Worm (Caenorhabditis elegans) whole organism, L4 larva: ENCODE measurements around the gene srh-217.

ENCODE experiments used
- D1046.2 ChIP-seq: fragments of 200-800 bp; sonication (Bioruptor generic); IDR thresholded peaks from 2 replicates; pipeline ENCODE4 v1.3.6; 2022; ENCODE audit warnings: missing genetic modification characterization, missing compliant biosample characterization
- T20F7.1 ChIP-seq: fragments of 200-800 bp; sonication (Bioruptor generic); optimal IDR thresholded peaks from 2 replicates; lab custom pipeline; 2018; ENCODE audit warnings: mild to moderate bottlenecking, missing genetic modification characterization, missing compliant biosample characterization
- aly-2 ChIP-seq: sonication (generic microtip); optimal IDR thresholded peaks from 2 replicates; lab custom pipeline; 2018; ENCODE audit warnings: missing biosample characterization, missing genetic modification characterization
- ama-1 ChIP-seq: fragments of 150-350 bp; optimal IDR thresholded peaks from 2 replicates; lab custom pipeline; 2014; ENCODE audit warnings: inconsistent platforms, mixed read lengths
- arid-1 ChIP-seq: fragments of 200-800 bp; sonication (Bioruptor generic); conservative IDR thresholded peaks from 2 replicates; pipeline ENCODE4 v1.3.6; 2022; ENCODE audit warnings: missing genetic modification reagents, missing genetic modification characterization, missing compliant biosample characterization
- attf-4 ChIP-seq: sonication (generic microtip); optimal IDR thresholded peaks from 3 replicates; lab custom pipeline; 2017; ENCODE audit warnings: missing biosample characterization, missing genetic modification characterization
- ceh-20 ChIP-seq: fragments of 200-800 bp; sonication (Bioruptor generic); IDR thresholded peaks from 2 replicates; pipeline ENCODE4 v1.3.6; 2022; ENCODE audit warnings: missing genetic modification reagents, missing genetic modification characterization, missing compliant biosample characterization
- ceh-62 ChIP-seq: sonication (generic microtip); optimal IDR thresholded peaks from 2 replicates; lab custom pipeline; 2017; ENCODE audit warnings: missing biosample characterization, missing genetic modification characterization
- ces-1 ChIP-seq: fragments of 150-350 bp; sonication (generic microtip); optimal IDR thresholded peaks from 4 replicates; lab custom pipeline; 2014; ENCODE audit warnings: missing biosample characterization, missing genetic modification reagents, missing genetic modification characterization
- daf-16 ChIP-seq, 3 experiments: sonication (generic microtip); optimal IDR thresholded peaks; 2 replicates each; lab custom pipeline; 2016 to 2017; ENCODE audit warnings: missing genetic modification characterization in 3 of 3, missing genetic modification reagents in 3 of 3, mild to moderate bottlenecking in 2 of 3, missing compliant biosample characterization in 2 of 3, missing biosample characterization in 1 of 3, moderate library complexity in 1 of 3
- daf-19 ChIP-seq: fragments of 200-800 bp; sonication (Bioruptor generic); conservative IDR thresholded peaks from 2 replicates; pipeline ENCODE4 v1.3.6; 2022; ENCODE audit warnings: missing genetic modification characterization, missing compliant biosample characterization
- daf-8 ChIP-seq: fragments of 200-800 bp; sonication (Bioruptor generic); IDR thresholded peaks from 2 replicates; pipeline ENCODE4 v1.3.6; 2022; ENCODE audit warnings: missing genetic modification characterization, missing compliant biosample characterization
- dmd-9 ChIP-seq: fragments of 200-800 bp; sonication (Bioruptor generic); IDR thresholded peaks from 2 replicates; pipeline ENCODE4 v1.3.6; 2022; ENCODE audit warnings: missing genetic modification reagents, missing genetic modification characterization, missing compliant biosample characterization
- dpl-1 ChIP-seq: fragments of 150-350 bp; optimal IDR thresholded peaks from 2 replicates; lab custom pipeline; 2014; ENCODE audit warnings: missing biosample characterization, missing genetic modification reagents, missing genetic modification characterization
- dve-1 ChIP-seq: sonication (generic microtip); optimal IDR thresholded peaks from 2 replicates; lab custom pipeline; 2017; ENCODE audit warnings: antibody characterized with exemption, mild to moderate bottlenecking, missing genetic modification characterization, missing compliant biosample characterization; ENCODE audit not compliant: insufficient read depth
- egl-27 ChIP-seq: sonication (generic microtip); optimal IDR thresholded peaks from 3 replicates; lab custom pipeline; 2017; ENCODE audit warnings: missing biosample characterization, missing genetic modification reagents, missing genetic modification characterization
- fkh-10 ChIP-seq: fragments of 150-350 bp; optimal IDR thresholded peaks from 2 replicates; lab custom pipeline; 2014; ENCODE audit warnings: missing biosample characterization, missing genetic modification reagents, missing genetic modification characterization
- fos-1 ChIP-seq: fragments of 150-350 bp; optimal IDR thresholded peaks from 2 replicates; lab custom pipeline; 2014; ENCODE audit warnings: missing biosample characterization, missing genetic modification characterization
- hlh-11 ChIP-seq: fragments of 200-800 bp; sonication (Bioruptor generic); optimal IDR thresholded peaks from 2 replicates; lab custom pipeline; 2018; ENCODE audit warnings: mild to moderate bottlenecking, missing genetic modification characterization, missing compliant biosample characterization
- hmg-1.1 ChIP-seq: fragments of 200-800 bp; sonication (Bioruptor generic); IDR thresholded peaks from 2 replicates; pipeline ENCODE4 v1.3.6; 2022; ENCODE audit warnings: missing genetic modification reagents, missing genetic modification characterization, missing compliant biosample characterization
- lin-13 ChIP-seq: fragments of 150-350 bp; optimal IDR thresholded peaks from 2 replicates; lab custom pipeline; 2014; ENCODE audit warnings: missing biosample characterization, missing genetic modification reagents, missing genetic modification characterization
- lin-15B ChIP-seq: fragments of 150-350 bp; sonication (generic microtip); optimal IDR thresholded peaks from 3 replicates; lab custom pipeline; 2014; ENCODE audit warnings: missing biosample characterization, missing genetic modification characterization
- lin-38 ChIP-seq: fragments of 200-800 bp; sonication (Bioruptor generic); IDR thresholded peaks from 2 replicates; pipeline ENCODE4 v1.3.6; 2022; ENCODE audit warnings: missing genetic modification reagents, missing genetic modification characterization, missing compliant biosample characterization
- lsy-2 ChIP-seq, 2 experiments: fragments of 150-350 bp in 1 of 2; sonication (generic microtip) in 1 of 2; optimal IDR thresholded peaks; 2 replicates each; lab custom pipeline; 2014 to 2017; ENCODE audit warnings: missing biosample characterization in 2 of 2, missing genetic modification characterization in 2 of 2
- madf-9 ChIP-seq: fragments of 200-800 bp; sonication (Bioruptor generic); conservative IDR thresholded peaks from 2 replicates; pipeline ENCODE4 v1.3.6; 2022; ENCODE audit warnings: missing genetic modification reagents, missing genetic modification characterization, missing compliant biosample characterization
- mdl-1 ChIP-seq, 2 experiments: fragments of 150-350 bp in 1 of 2; sonication (generic microtip) in 1 of 2; optimal IDR thresholded peaks; 2 replicates each; lab custom pipeline; 2014 to 2017; ENCODE audit warnings: missing biosample characterization in 2 of 2, missing genetic modification characterization in 2 of 2
- mes-2 ChIP-seq: sonication (generic microtip); optimal IDR thresholded peaks from 2 replicates; lab custom pipeline; 2016; ENCODE audit warnings: missing genotype, mild to moderate bottlenecking, missing genetic modification characterization, missing compliant biosample characterization; ENCODE audit not compliant: poor library complexity, severe bottlenecking
- mxl-2 ChIP-seq: fragments of 200-800 bp; sonication (Bioruptor generic); conservative IDR thresholded peaks from 2 replicates; pipeline ENCODE4 v1.3.6; 2022; ENCODE audit warnings: missing genetic modification reagents, missing genetic modification characterization, missing compliant biosample characterization
- nhr-10 ChIP-seq: fragments of 150-350 bp; optimal IDR thresholded peaks from 2 replicates; lab custom pipeline; 2014; ENCODE audit warnings: missing biosample characterization, missing genetic modification characterization
- nhr-111 ChIP-seq: fragments of 200-800 bp; sonication (Bioruptor generic); optimal IDR thresholded peaks from 2 replicates; lab custom pipeline; 2018; ENCODE audit warnings: mild to moderate bottlenecking, missing genetic modification characterization, missing compliant biosample characterization
- nhr-25 ChIP-seq: sonication (generic microtip); optimal IDR thresholded peaks from 2 replicates; lab custom pipeline; 2017; ENCODE audit warnings: missing genetic modification characterization, mild to moderate bottlenecking, missing compliant biosample characterization, antibody characterized with exemption, moderate library complexity, borderline replicate concordance; ENCODE audit not compliant: insufficient read depth
- nhr-41 ChIP-seq: fragments of 200-800 bp; sonication (Bioruptor generic); IDR thresholded peaks from 2 replicates; pipeline ENCODE4 v1.3.6; 2022; ENCODE audit warnings: missing genetic modification reagents, missing genetic modification characterization, missing compliant biosample characterization
- nhr-42 ChIP-seq: fragments of 200-800 bp; sonication (Bioruptor generic); IDR thresholded peaks from 2 replicates; pipeline ENCODE4 v1.3.6; 2022; ENCODE audit warnings: missing genetic modification characterization, missing compliant biosample characterization
- nhr-48 ChIP-seq: sonication (generic microtip); optimal IDR thresholded peaks from 2 replicates; lab custom pipeline; 2016; ENCODE audit warnings: mild to moderate bottlenecking, missing genetic modification characterization, missing compliant biosample characterization
- nhr-77 ChIP-seq: fragments of 150-350 bp; optimal IDR thresholded peaks from 2 replicates; lab custom pipeline; 2014; ENCODE audit warnings: missing biosample characterization, missing genetic modification characterization
- php-3 ChIP-seq: fragments of 200-800 bp; sonication (Bioruptor generic); IDR thresholded peaks from 2 replicates; pipeline ENCODE4 v1.3.6; 2022; ENCODE audit warnings: missing genetic modification reagents, missing genetic modification characterization, missing compliant biosample characterization
- pqm-1 ChIP-seq: sonication (generic microtip); optimal IDR thresholded peaks from 2 replicates; lab custom pipeline; 2017; ENCODE audit warnings: missing biosample characterization, missing genetic modification characterization
- rbr-2 ChIP-seq: sonication (generic microtip); optimal IDR thresholded peaks from 2 replicates; lab custom pipeline; 2016; ENCODE audit warnings: missing genotype, missing genetic modification characterization, missing compliant biosample characterization
- spr-1 ChIP-seq: sonication (generic microtip); optimal IDR thresholded peaks from 2 replicates; lab custom pipeline; 2016; ENCODE audit warnings: mild to moderate bottlenecking, missing genetic modification characterization, missing compliant biosample characterization
- spr-3 ChIP-seq: fragments of 200-800 bp; sonication (Bioruptor generic); optimal IDR thresholded peaks from 2 replicates; lab custom pipeline; 2018; ENCODE audit warnings: mild to moderate bottlenecking, missing genetic modification characterization, missing compliant biosample characterization
- tag-97 ChIP-seq: fragments of 200-800 bp; sonication (Bioruptor generic); IDR thresholded peaks from 2 replicates; pipeline ENCODE4 v1.3.6; 2022; ENCODE audit warnings: missing genetic modification characterization, missing compliant biosample characterization
- tra-1 ChIP-seq: fragments of 200-800 bp; sonication (Bioruptor generic); IDR thresholded peaks from 2 replicates; pipeline ENCODE4 v1.3.6; 2022; ENCODE audit warnings: missing genetic modification reagents, missing genetic modification characterization, missing compliant biosample characterization
- unc-130 ChIP-seq: sonication (generic microtip); optimal IDR thresholded peaks from 2 replicates; lab custom pipeline; 2016; ENCODE audit warnings: missing genetic modification reagents, missing genetic modification characterization, missing compliant biosample characterization
- zfp-2 ChIP-seq: sonication (generic microtip); optimal IDR thresholded peaks from 2 replicates; lab custom pipeline; 2016; ENCODE audit warnings: mild to moderate bottlenecking, missing genetic modification characterization, missing compliant biosample characterization
- ztf-11 ChIP-seq: fragments of 150-350 bp; optimal IDR thresholded peaks from 2 replicates; lab custom pipeline; 2014; ENCODE audit warnings: missing biosample characterization, missing genetic modification characterization

Gene srh-217

ce11 chrV:20158223-20158622 is 37.1 kb downstream of the srh-217 start, which contains the start of gene F19B2.6:
TSS of gene F19B2.6 (plus strand) at chrV:20158523.
- no peak for TF ChIP-seq spr-3 (GFP tag; lab: Kevin White, UChicago)
- TF ChIP-seq aly-2 (tag; lab: Kevin White, UChicago) = no peak
- TF ChIP-seq tra-1 (GFP tag; lab: Robert Waterston, UW) = no peak
- no peak for TF ChIP-seq nhr-25 (tag; lab: Kevin White, UChicago)
- no peak for TF ChIP-seq mdl-1 (tag; optimal IDR thresholded peaks at IDR 0.05; lab: Kevin White, UChicago)
- no peak for TF ChIP-seq nhr-111
- TF ChIP-seq nhr-42 (GFP tag; lab: Robert Waterston, UW) = no peak
- TF ChIP-seq php-3 (GFP tag; lab: Robert Waterston, UW) = no peak
- no peak for TF ChIP-seq nhr-77 (tag; lab: Kevin White, UChicago)
- TF ChIP-seq nhr-48 (tag; lab: Kevin White, UChicago) = no peak
- no peak for TF ChIP-seq fkh-10 (GFP tag; lab: Kevin White, UChicago)
- TF ChIP-seq, all 104 proteins: peak for 0

- no peak for TF ChIP-seq daf-16 (GFP tag; optimal IDR thresholded peaks at IDR 0.05; lab: Kevin White, UChicago)
- TF ChIP-seq daf-16 (tag; optimal IDR thresholded peaks at IDR 0.05; lab: Kevin White, UChicago) = no peak
- TF ChIP-seq fkh-10 (GFP tag; lab: Kevin White, UChicago) = no peak
- no peak for TF ChIP-seq mes-2
- TF ChIP-seq ceh-20 (GFP tag; lab: Robert Waterston, UW) = no peak
- TF ChIP-seq hmg-1.1 (GFP tag; lab: Robert Waterston, UW) = no peak
- no peak for TF ChIP-seq unc-130
- TF ChIP-seq ces-1 (GFP tag; lab: Kevin White, UChicago) = no peak
- TF ChIP-seq daf-8 (GFP tag; lab: Robert Waterston, UW) = no peak
- TF ChIP-seq egl-27 (tag; lab: Kevin White, UChicago) = no peak
- TF ChIP-seq zfp-2 = no peak
- no peak for TF ChIP-seq madf-9 (GFP tag; lab: Robert Waterston, UW)
Observed at ce11 chrV:20151855-20152254, 43.5 kb downstream of the srh-217 start.

DNA sequence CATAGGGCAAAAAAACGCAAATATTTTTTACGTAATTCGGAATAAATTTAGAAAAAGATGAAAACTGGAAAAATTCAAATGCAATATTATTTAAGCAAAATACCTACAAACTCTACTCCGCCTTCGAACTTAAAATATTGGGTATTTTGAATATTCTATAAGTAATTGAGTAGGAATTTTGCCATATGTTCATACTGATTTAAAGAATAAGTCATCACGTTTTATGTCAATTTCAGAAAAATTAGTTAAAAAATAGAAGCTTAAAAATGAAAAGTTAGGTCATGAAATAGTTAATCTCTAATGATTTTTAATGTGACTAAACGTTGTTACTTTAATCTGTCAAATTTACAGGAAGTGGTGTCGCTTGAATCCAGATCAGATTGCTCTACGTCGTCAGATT is 43.9 kb downstream of the srh-217 start, which contains the start of gene F19B2.7:
Gene F19B2.7, plus strand, starts transcription at position 301 of the 400 bp plus-strand sequence.
- TF ChIP-seq lin-38 (no peak), ceh-20 (GFP tag; lab: Robert Waterston, UW) (no peak), nhr-42 (GFP tag; lab: Robert Waterston, UW) (no peak), tag-97 (GFP tag; lab: Robert Waterston, UW) (no peak), fos-1 (no peak), rbr-2 (no peak), T20F7.1 (GFP tag; lab: Kevin White, UChicago) (no peak), daf-19 (GFP tag; lab: Robert Waterston, UW) (no peak), D1046.2 (GFP tag; lab: Robert Waterston, UW) (no peak), lin-13 (GFP tag; lab: Kevin White, UChicago) (no peak), attf-4 (tag; lab: Kevin White, UChicago) (no peak), mxl-2 (no peak), lsy-2 (tag; optimal IDR thresholded peaks at IDR 0.05; lab: Kevin White, UChicago) (no peak), spr-1 (tag; lab: Kevin White, UChicago) (no peak), pqm-1 (tag; lab: Kevin White, UChicago) (no peak)

DNA sequence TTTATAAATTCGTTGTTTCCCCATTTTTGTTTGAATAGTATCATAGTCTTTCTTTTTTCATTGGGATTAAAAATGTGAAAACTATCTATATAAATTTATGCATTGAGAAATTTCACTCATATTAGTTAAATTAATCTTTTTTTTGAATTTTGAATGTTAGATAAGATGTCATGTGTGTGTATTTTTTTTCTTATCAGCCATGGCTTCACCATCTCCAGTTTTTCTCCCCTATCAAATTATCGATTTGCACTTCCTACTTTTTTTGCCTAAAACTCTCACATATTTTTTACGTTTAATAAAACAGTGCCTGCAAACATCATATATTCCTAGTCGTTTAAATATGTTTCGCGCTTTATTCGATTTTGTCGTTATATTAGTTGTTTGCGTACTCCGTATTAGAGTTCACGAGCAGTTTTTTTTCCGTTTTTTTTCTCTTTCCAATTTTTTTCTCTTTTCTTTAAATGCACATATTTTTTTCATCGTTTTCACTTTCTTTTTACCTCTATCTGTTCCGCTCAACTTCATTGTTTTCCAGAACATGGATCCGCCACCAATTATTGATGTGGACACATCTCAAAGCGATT is 47.6 kb downstream of the srh-217 start, which contains the start of gene Y113G7A.13:
Gene Y113G7A.13, plus strand, starts transcription at position 534 of the 584 bp plus-strand sequence.
- TF ChIP-seq lin-15B (tag; lab: Kevin White, UChicago) (no peak), arid-1 (GFP tag; lab: Robert Waterston, UW) (no peak), aly-2 (tag; lab: Kevin White, UChicago) (no peak), dpl-1 (GFP tag; lab: Kevin White, UChicago) (no peak), dmd-9 (GFP tag; lab: Robert Waterston, UW) (no peak), ceh-62 (tag; lab: Kevin White, UChicago) (no peak), hlh-11 (tag; lab: Kevin White, UChicago) (peak; percentile 54), ztf-11 (tag; lab: Kevin White, UChicago) (no peak), nhr-41 (GFP tag; lab: Robert Waterston, UW) (no peak), lin-38 (no peak), D1046.2 (GFP tag; lab: Robert Waterston, UW) (no peak), spr-3 (GFP tag; lab: Kevin White, UChicago) (no peak), lsy-2 (tag; optimal IDR thresholded peaks at IDR 0.05; lab: Kevin White, UChicago) (no peak), dve-1 (peak; percentile 80), nhr-10 (tag; lab: Kevin White, UChicago) (no peak), ama-1 (lab: Kevin White, UChicago) (no peak), attf-4 (tag; lab: Kevin White, UChicago) (no peak), mes-2 (no peak), mdl-1 (tag; optimal IDR thresholded peaks at IDR 0.05; lab: Kevin White, UChicago) (peak in 1 of 2 experiments; percentile 5)
